Fruit fly (Drosophila melanogaster) whole organism, embryonic: Measurements from ENCODE around the gene CG12206.
A peak's percentile ranks its signal among the peaks of the same experiment; 100 is the strongest.

ENCODE experiments used
- ATbp ChIP-seq: fragments of 200-800 bp; sonication (Bioruptor generic); optimal IDR thresholded peaks from 2 replicates; lab custom pipeline; 2017; ENCODE audit warnings: missing biosample characterization, mild to moderate bottlenecking, missing genetic modification characterization, missing genetic modification reagents
- Aef1 ChIP-seq: fragments of 200-800 bp; sonication (Bioruptor generic); IDR thresholded peaks from 3 replicates; pipeline ENCODE4 v1.3.6; 2022; ENCODE audit warnings: missing biosample characterization, missing genetic modification characterization
- CG11398 ChIP-seq: fragments of 200-800 bp; sonication (Bioruptor generic); optimal IDR thresholded peaks from 2 replicates; lab custom pipeline; 2016; ENCODE audit warnings: missing biosample characterization, missing genetic modification characterization
- CG11695 ChIP-seq: fragments of 200-800 bp; sonication (Bioruptor generic); IDR thresholded peaks from 3 replicates; pipeline ENCODE4 v1.3.6; 2022; ENCODE audit warnings: missing biosample characterization, missing genetic modification characterization
- CG12299 ChIP-seq: fragments of 200-800 bp; sonication (Bioruptor generic); optimal IDR thresholded peaks from 2 replicates; lab custom pipeline; 2018; ENCODE audit warnings: missing biosample characterization, mild to moderate bottlenecking, missing genetic modification characterization
- CG13296 ChIP-seq: fragments of 200-800 bp; sonication (Bioruptor generic); optimal IDR thresholded peaks from 3 replicates; lab custom pipeline; 2018; ENCODE audit warnings: missing biosample characterization, mild to moderate bottlenecking, missing genetic modification characterization
- CG13624 ChIP-seq: fragments of 200-800 bp; sonication (Bioruptor generic); optimal IDR thresholded peaks from 2 replicates; lab custom pipeline; 2016; ENCODE audit warnings: missing biosample characterization, missing genetic modification characterization
- CG17612 ChIP-seq: fragments of 200-800 bp; sonication (Bioruptor generic); IDR thresholded peaks from 2 replicates; pipeline ENCODE4 v1.3.6; 2022; ENCODE audit warnings: missing biosample characterization, missing genetic modification characterization
- CG18476 ChIP-seq: fragments of 200-800 bp; sonication (Bioruptor generic); optimal IDR thresholded peaks from 2 replicates; lab custom pipeline; 2016; ENCODE audit warnings: missing biosample characterization, mild to moderate bottlenecking, missing genetic modification characterization
- CG30431 ChIP-seq: fragments of 200-800 bp; sonication (Bioruptor generic); optimal IDR thresholded peaks from 2 replicates; lab custom pipeline; 2017; ENCODE audit warnings: missing biosample characterization, missing genetic modification characterization
- CG34224 ChIP-seq: fragments of 200-800 bp; sonication (Bioruptor generic); IDR thresholded peaks from 3 replicates; pipeline ENCODE4 v1.3.6; 2022; ENCODE audit warnings: missing biosample characterization, missing genetic modification characterization; ENCODE audit not compliant: partially characterized antibody
- CG42726 ChIP-seq: fragments of 200-800 bp; sonication (Bioruptor generic); IDR thresholded peaks from 2 replicates; pipeline ENCODE4 v1.3.6; 2022; ENCODE audit warnings: missing biosample characterization, missing genetic modification characterization; ENCODE audit not compliant: partially characterized antibody
- CG4360 ChIP-seq: fragments of 200-800 bp; sonication (Bioruptor generic); IDR thresholded peaks from 2 replicates; pipeline ENCODE4 v1.3.6; 2022; ENCODE audit warnings: missing biosample characterization, missing genetic modification characterization
- CG4404 ChIP-seq: fragments of 200-800 bp; sonication (Bioruptor generic); IDR thresholded peaks from 2 replicates; pipeline ENCODE4 v1.3.6; 2022; ENCODE audit warnings: missing biosample characterization, missing genetic modification characterization
- CG4617 ChIP-seq: fragments of 200-800 bp; sonication (Bioruptor generic); optimal IDR thresholded peaks from 3 replicates; lab custom pipeline; 2016; ENCODE audit warnings: missing biosample characterization, missing genetic modification characterization, borderline replicate concordance
- CG6813 ChIP-seq: fragments of 200-800 bp; sonication (Bioruptor generic); optimal IDR thresholded peaks from 2 replicates; lab custom pipeline; 2017; ENCODE audit warnings: missing biosample characterization, missing genetic modification characterization, mild to moderate bottlenecking, moderate library complexity, missing genetic modification reagents
- CG7839 ChIP-seq: fragments of 200-800 bp; sonication (Bioruptor generic); optimal IDR thresholded peaks from 3 replicates; lab custom pipeline; 2018; ENCODE audit warnings: missing biosample characterization, mild to moderate bottlenecking, missing genetic modification characterization, moderate library complexity
- CG9437 ChIP-seq: fragments of 200-800 bp; sonication (Bioruptor generic); optimal IDR thresholded peaks from 2 replicates; lab custom pipeline; 2018; ENCODE audit warnings: missing biosample characterization, mild to moderate bottlenecking, missing genetic modification characterization
- CG9727 ChIP-seq: fragments of 200-800 bp; sonication (Bioruptor generic); optimal IDR thresholded peaks from 3 replicates; lab custom pipeline; 2017; ENCODE audit warnings: missing biosample characterization, mild to moderate bottlenecking, missing genetic modification characterization
- CTCF ChIP-seq: fragments of 200-800 bp; sonication (Bioruptor generic); optimal IDR thresholded peaks from 2 replicates; lab custom pipeline; 2017; ENCODE audit warnings: missing biosample characterization, mild to moderate bottlenecking, missing genetic modification characterization, moderate library complexity
- Doc2 ChIP-seq: fragments of 200-800 bp; sonication (Bioruptor generic); IDR thresholded peaks from 2 replicates; pipeline ENCODE4 v1.3.6; 2022; ENCODE audit warnings: missing biosample characterization, missing genetic modification characterization
- H15 ChIP-seq: fragments of 200-800 bp; sonication (Bioruptor generic); IDR thresholded peaks from 3 replicates; pipeline ENCODE4 v1.3.6; 2022; ENCODE audit warnings: missing biosample characterization, missing genetic modification characterization
- HHEX ChIP-seq: fragments of 200-800 bp; sonication (Bioruptor generic); optimal IDR thresholded peaks from 3 replicates; lab custom pipeline; 2017; ENCODE audit warnings: missing biosample characterization, mild to moderate bottlenecking, missing genetic modification characterization, missing genetic modification reagents
- Hsf ChIP-seq: fragments of 200-800 bp; sonication (Bioruptor generic); optimal IDR thresholded peaks from 3 replicates; lab custom pipeline; 2016; ENCODE audit warnings: missing biosample characterization, missing genetic modification characterization
- NC2α ChIP-seq: fragments of 200-800 bp; sonication (Bioruptor generic); optimal IDR thresholded peaks from 2 replicates; lab custom pipeline; 2016; ENCODE audit warnings: missing biosample characterization, missing genetic modification characterization
- Nf-YA ChIP-seq: fragments of 200-800 bp; sonication (Bioruptor generic); IDR thresholded peaks from 2 replicates; pipeline ENCODE4 v1.3.6; 2022; ENCODE audit warnings: missing biosample characterization, missing genetic modification characterization
- Oaz ChIP-seq: fragments of 200-800 bp; sonication (Bioruptor generic); IDR thresholded peaks from 2 replicates; pipeline ENCODE4 v1.3.6; 2022; ENCODE audit warnings: missing biosample characterization, missing genetic modification characterization
- Oli ChIP-seq: fragments of 200-800 bp; sonication (Bioruptor generic); optimal IDR thresholded peaks from 2 replicates; lab custom pipeline; 2018; ENCODE audit warnings: missing biosample characterization, mild to moderate bottlenecking, missing genetic modification characterization, moderate library complexity
- Scr ChIP-seq: fragments of 200-800 bp; sonication (Bioruptor generic); IDR thresholded peaks from 2 replicates; pipeline ENCODE4 v1.3.6; 2022; ENCODE audit warnings: missing biosample characterization, missing genetic modification characterization; ENCODE audit not compliant: partially characterized antibody
- Ssrp ChIP-seq: fragments of 200-800 bp; sonication (Bioruptor generic); optimal IDR thresholded peaks from 2 replicates; lab custom pipeline; 2018; ENCODE audit warnings: missing biosample characterization, mild to moderate bottlenecking, missing genetic modification characterization, moderate library complexity
- ab ChIP-seq: fragments of 200-800 bp; sonication (Bioruptor generic); optimal IDR thresholded peaks from 2 replicates; lab custom pipeline; 2016; ENCODE audit warnings: missing biosample characterization, missing genetic modification characterization
- ash1 ChIP-seq: fragments of 200-800 bp; sonication (Bioruptor generic); optimal IDR thresholded peaks from 2 replicates; lab custom pipeline; 2018; ENCODE audit warnings: missing biosample characterization, mild to moderate bottlenecking, missing genetic modification characterization
- cwo ChIP-seq: fragments of 200-800 bp; sonication (Bioruptor generic); optimal IDR thresholded peaks from 3 replicates; lab custom pipeline; 2017; ENCODE audit warnings: missing biosample characterization, missing genetic modification characterization, mild to moderate bottlenecking, moderate library complexity, missing genetic modification reagents
- dm ChIP-seq: fragments of 200-800 bp; sonication (Bioruptor generic); optimal IDR thresholded peaks from 3 replicates; lab custom pipeline; 2016; ENCODE audit warnings: missing biosample characterization, missing genetic modification characterization
- fd102C ChIP-seq: fragments of 200-800 bp; sonication (Bioruptor generic); optimal IDR thresholded peaks from 2 replicates; lab custom pipeline; 2018; ENCODE audit warnings: missing biosample characterization, mild to moderate bottlenecking, missing genetic modification characterization, moderate library complexity
- inv ChIP-seq: fragments of 200-800 bp; sonication (Bioruptor generic); IDR thresholded peaks from 2 replicates; pipeline ENCODE4 v1.3.6; 2022; ENCODE audit warnings: missing biosample characterization, missing genetic modification characterization; ENCODE audit not compliant: partially characterized antibody
- lmd ChIP-seq: fragments of 200-800 bp; sonication (Bioruptor generic); IDR thresholded peaks from 2 replicates; pipeline ENCODE4 v1.3.6; 2022; ENCODE audit warnings: missing biosample characterization, missing genetic modification characterization
- lola ChIP-seq, 3 experiments: fragments of >200 bp in 2 of 3; fragments of 200-800 bp in 1 of 3; sonication (Bioruptor generic) in 1 of 3; optimal IDR thresholded peaks; 2 replicates each; lab custom pipeline; 2017 to 2019; ENCODE audit warnings: missing biosample characterization in 3 of 3, missing genetic modification characterization in 3 of 3, mild to moderate bottlenecking in 1 of 3, moderate library complexity in 1 of 3
- maf-S ChIP-seq: fragments of 200-800 bp; sonication (Bioruptor generic); optimal IDR thresholded peaks from 2 replicates; lab custom pipeline; 2016; ENCODE audit warnings: missing biosample characterization, missing genetic modification characterization
- nau ChIP-seq: fragments of 200-800 bp; sonication (Bioruptor generic); optimal IDR thresholded peaks from 3 replicates; lab custom pipeline; 2017; ENCODE audit warnings: missing biosample characterization, mild to moderate bottlenecking, missing genetic modification characterization, missing genetic modification reagents
- phol ChIP-seq: fragments of 200-800 bp; sonication (Bioruptor generic); optimal IDR thresholded peaks from 3 replicates; lab custom pipeline; 2018; ENCODE audit warnings: missing biosample characterization, mild to moderate bottlenecking, missing genetic modification characterization, moderate library complexity
- pnt ChIP-seq: fragments of 200-800 bp; sonication (Bioruptor generic); optimal IDR thresholded peaks from 3 replicates; lab custom pipeline; 2016; ENCODE audit warnings: missing biosample characterization, missing genetic modification characterization
- ranshi ChIP-seq: fragments of 200-800 bp; sonication (Bioruptor generic); IDR thresholded peaks from 2 replicates; pipeline ENCODE4 v1.3.6; 2022; ENCODE audit warnings: missing biosample characterization, missing genetic modification characterization
- sima ChIP-seq: fragments of 200-800 bp; sonication (Bioruptor generic); optimal IDR thresholded peaks from 2 replicates; lab custom pipeline; 2016; ENCODE audit warnings: missing biosample characterization, missing genetic modification characterization
- so ChIP-seq: fragments of 200-800 bp; sonication (Bioruptor generic); IDR thresholded peaks from 3 replicates; pipeline ENCODE4 v1.3.6; 2022; ENCODE audit warnings: missing biosample characterization, missing genetic modification characterization
- tin ChIP-seq: fragments of 200-800 bp; sonication (Bioruptor generic); optimal IDR thresholded peaks from 3 replicates; lab custom pipeline; 2016; ENCODE audit warnings: missing biosample characterization, missing genetic modification characterization
- tll ChIP-seq, 2 experiments: fragments of 200-800 bp in 1 of 2; fragments of >200 bp in 1 of 2; sonication (Bioruptor generic) in 1 of 2; optimal IDR thresholded peaks; 2 replicates each; lab custom pipeline; 2017 to 2019; ENCODE audit warnings: missing biosample characterization in 2 of 2, missing genetic modification characterization in 2 of 2, mild to moderate bottlenecking in 1 of 2, moderate library complexity in 1 of 2
- toy ChIP-seq: fragments of 200-800 bp; sonication (Bioruptor generic); IDR thresholded peaks from 2 replicates; pipeline ENCODE4 v1.3.6; 2022; ENCODE audit warnings: missing biosample characterization, missing genetic modification characterization
- usp ChIP-seq: fragments of >200 bp; optimal IDR thresholded peaks from 2 replicates; lab custom pipeline; 2017; ENCODE audit warnings: missing biosample characterization, missing genetic modification characterization
- zen ChIP-seq: fragments of 200-800 bp; sonication (Bioruptor generic); optimal IDR thresholded peaks from 3 replicates; lab custom pipeline; 2018; ENCODE audit warnings: missing biosample characterization, mild to moderate bottlenecking, missing genetic modification characterization, moderate library complexity
- zf30C ChIP-seq: fragments of 200-800 bp; sonication (Bioruptor generic); optimal IDR thresholded peaks from 3 replicates; lab custom pipeline; 2018; ENCODE audit warnings: missing biosample characterization, mild to moderate bottlenecking, missing genetic modification characterization

CG12206 gene

DNA sequence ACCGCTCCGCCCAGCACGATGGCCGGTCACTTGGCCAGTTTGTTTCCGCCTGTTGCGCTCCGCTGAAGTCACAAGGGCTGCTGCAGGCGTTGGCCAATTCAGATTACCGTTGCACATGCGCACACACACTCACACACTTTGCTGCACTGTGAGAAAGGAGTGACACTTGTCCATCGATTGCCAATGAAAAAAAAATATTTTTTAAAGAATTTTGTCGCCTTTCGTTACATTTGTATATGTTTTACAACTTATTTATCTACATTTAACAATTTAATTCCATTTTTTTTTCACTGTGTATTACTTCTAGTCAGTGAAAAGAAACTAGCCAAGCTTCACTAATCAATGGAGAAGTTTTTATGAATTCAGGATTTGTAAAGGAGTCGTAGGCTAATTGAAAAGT, 1.7 kb upstream of the CG12206 start (continued):
- TF ChIP-seq ash1 (GFP tag; lab: Kevin White, UChicago) (no peak), CG4617 (no peak), CTCF (GFP tag; lab: Kevin White, UChicago) (no peak), CG13624 (no peak), CG11398 (GFP tag; lab: Kevin White, UChicago) (no peak), zen (peak; percentile 63), Doc2 (no peak), Aef1 (GFP tag; lab: Robert Waterston, UW) (peak; percentile 18; the same call in 1 of the 3 replicates), tll (GFP tag; optimal IDR thresholded peaks at IDR 0.05; lab: Kevin White, UChicago) (no peak), ab (GFP tag; lab: Kevin White, UChicago) (no peak), ranshi (GFP tag; lab: Robert Waterston, UW) (peak; percentile 27; the same call in 1 of the 2 replicates), cwo (GFP tag; lab: Kevin White, UChicago) (no peak), CG6813 (no peak), zf30C (GFP tag; lab: Kevin White, UChicago) (no peak), H15 (GFP tag; lab: Robert Waterston, UW) (no peak), CG9437 (GFP tag; lab: Kevin White, UChicago) (peak; percentile 11), CG18476 (GFP tag; lab: Kevin White, UChicago) (no peak), Scr (GFP tag; lab: Robert Waterston, UW) (no peak), toy (GFP tag; lab: Robert Waterston, UW) (no peak), dm (GFP tag; lab: Kevin White, UChicago) (no peak), CG11695 (GFP tag; lab: Robert Waterston, UW) (peak; percentile 45; the same call in 1 of the 3 replicates), lola (GFP tag; optimal IDR thresholded peaks at IDR 0.05; lab: Kevin White, UChicago) (peak in 1 of 3 experiments; percentile 59), CG17612 (no peak), fd102C (GFP tag; lab: Kevin White, UChicago) (no peak), maf-S (GFP tag; lab: Kevin White, UChicago) (peak; percentile 2), Oli (tag; lab: Kevin White, UChicago) (peak; percentile 40), so (GFP tag; lab: Robert Waterston, UW) (0 out of 3 replicates have a peak, but pooled peaks have one; percentile 16), inv (GFP tag; lab: Robert Waterston, UW) (no peak), sima (no peak), lmd (GFP tag; lab: Robert Waterston, UW) (peak; percentile 49; the same call in 1 of the 2 replicates), Oaz (GFP tag; lab: Robert Waterston, UW) (no peak), HHEX (peak; percentile 8), Nf-YA (GFP tag; lab: Robert Waterston, UW) (no peak), CG13296 (GFP tag; lab: Kevin White, UChicago) (no peak), ATbp (GFP tag; lab: Kevin White, UChicago) (peak; percentile 21), Hsf (GFP tag; lab: Kevin White, UChicago) (peak; percentile 21), CG4360 (GFP tag; lab: Robert Waterston, UW) (no peak), CG4404 (GFP tag; lab: Robert Waterston, UW) (no peak), CG7839 (tag; lab: Kevin White, UChicago) (peak; percentile 46), CG30431 (no peak), CG34224 (no peak), tin (GFP tag; lab: Kevin White, UChicago) (peak; percentile 5), CG42726 (GFP tag; lab: Robert Waterston, UW) (no peak), CG12299 (tag; lab: Kevin White, UChicago) (no peak), CG9727 (peak; percentile 50), phol (tag; lab: Kevin White, UChicago) (peak; percentile 62), NC2α (no peak), Ssrp (tag; lab: Kevin White, UChicago) (peak; percentile 52), nau (no peak), usp (GFP tag; lab: Kevin White, UChicago) (no peak), pnt (no peak)
